Worm (Caenorhabditis elegans) whole organism, L3 larva: Measurements from ENCODE around the gene F43G6.4.

Experiments
- aly-2 ChIP-seq: fragments of 150-350 bp; optimal IDR thresholded peaks from 2 replicates; lab custom pipeline; 2014; ENCODE audit warnings: missing biosample characterization, missing genetic modification characterization
- mml-1 ChIP-seq: fragments of 150-350 bp; sonication (generic microtip); optimal IDR thresholded peaks from 3 replicates; lab custom pipeline; 2014; ENCODE audit warnings: missing biosample characterization, missing genetic modification characterization
- nhr-11 ChIP-seq: fragments of 150-350 bp; optimal IDR thresholded peaks from 2 replicates; lab custom pipeline; 2014; ENCODE audit warnings: missing biosample characterization, missing genetic modification characterization
- pha-4 ChIP-seq: fragments of 150-350 bp; optimal IDR thresholded peaks from 2 replicates; lab custom pipeline; 2014; ENCODE audit warnings: missing biosample characterization, missing genetic modification reagents, missing genetic modification characterization
- unc-39 ChIP-seq: sonication (generic microtip); optimal IDR thresholded peaks from 4 replicates; lab custom pipeline; 2017; ENCODE audit warnings: missing biosample characterization, missing genetic modification characterization

- TF ChIP-seq pha-4 (tag; lab: Kevin White, UChicago) = no peak
- no peak for TF ChIP-seq nhr-11 (tag; lab: Kevin White, UChicago)
- no peak for TF ChIP-seq mml-1 (tag; lab: Kevin White, UChicago)
- TF ChIP-seq unc-39 (tag; lab: Kevin White, UChicago) = no peak
- TF ChIP-seq aly-2 (tag; lab: Kevin White, UChicago) = no peak
Observed at ce11 chrII:11742320-11742719, 48.2 kb upstream of the F43G6.4 start.
